Worm (Caenorhabditis elegans) whole organism, late embryonic: Measurements from ENCODE around the gene srx-85.

Source experiments
- ceh-34 ChIP-seq: sonication (generic microtip); optimal IDR thresholded peaks from 2 replicates; lab custom pipeline; 2016; ENCODE audit warnings: mild to moderate bottlenecking, missing genetic modification characterization, missing compliant biosample characterization
- dmd-4 ChIP-seq: sonication (generic microtip); optimal IDR thresholded peaks from 2 replicates; lab custom pipeline; 2016; ENCODE audit warnings: borderline replicate concordance, missing genetic modification characterization, missing compliant biosample characterization
- fax-1 ChIP-seq: sonication (generic microtip); optimal IDR thresholded peaks from 2 replicates; lab custom pipeline; 2016; ENCODE audit warnings: missing genotype, missing genetic modification characterization, missing compliant biosample characterization
- hlh-30 ChIP-seq: sonication (generic microtip); optimal IDR thresholded peaks from 2 replicates; lab custom pipeline; 2017; ENCODE audit warnings: antibody characterized with exemption, missing genetic modification characterization, missing compliant biosample characterization; ENCODE audit not compliant: insufficient read depth
- nfya-1 ChIP-seq: sonication (generic microtip); optimal IDR thresholded peaks from 2 replicates; lab custom pipeline; 2017; ENCODE audit warnings: missing genetic modification characterization, mild to moderate bottlenecking, missing compliant biosample characterization, antibody characterized with exemption, moderate library complexity
- odd-2 ChIP-seq: sonication (generic microtip); optimal IDR thresholded peaks from 2 replicates; lab custom pipeline; 2017; ENCODE audit warnings: antibody characterized with exemption, mild to moderate bottlenecking, missing genetic modification characterization, missing compliant biosample characterization
- unc-42 ChIP-seq: sonication (generic microtip); optimal IDR thresholded peaks from 2 replicates; lab custom pipeline; 2016; ENCODE audit warnings: missing genotype, missing genetic modification characterization, missing compliant biosample characterization
- ztf-16 ChIP-seq: sonication (generic microtip); optimal IDR thresholded peaks from 2 replicates; lab custom pipeline; 2017; ENCODE audit warnings: missing genetic modification characterization, missing compliant biosample characterization

DNA sequence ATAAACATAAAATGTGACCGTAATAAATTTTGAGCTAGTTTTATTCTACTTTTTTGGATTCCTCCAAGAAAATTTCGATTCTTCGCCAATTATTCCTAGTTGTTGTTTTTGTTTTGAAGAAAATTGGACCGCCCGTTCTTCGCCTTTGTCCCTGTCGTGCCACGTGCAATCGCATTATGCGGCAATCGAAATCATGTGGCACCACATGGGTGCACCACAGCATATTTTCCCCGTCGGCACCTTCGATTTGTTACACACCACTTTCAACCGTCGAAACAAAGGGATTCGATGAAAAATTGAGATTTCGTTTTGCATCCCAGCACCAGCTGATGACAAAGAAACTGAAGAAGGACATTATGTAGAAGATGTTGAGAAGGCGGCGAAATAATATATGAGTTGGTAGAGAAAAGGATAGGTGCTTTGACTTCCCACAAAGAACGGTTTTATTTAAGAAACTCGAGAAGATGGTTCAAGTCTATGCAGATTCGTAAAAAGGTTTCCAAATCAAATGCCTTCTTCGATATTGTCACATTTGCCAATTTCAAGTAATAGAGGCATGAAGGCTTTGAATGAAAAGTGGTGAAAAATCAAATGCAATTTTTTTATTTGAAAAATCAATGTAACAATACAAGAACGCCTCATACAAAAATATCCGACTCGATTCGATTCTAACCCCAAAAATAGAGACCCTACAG lies 23.7 kb upstream of the srx-85 start:
- TF ChIP-seq odd-2 (tag; lab: Kevin White, UChicago) (no peak), nfya-1 (no peak), ztf-16 (tag; lab: Kevin White, UChicago) (no peak), hlh-30 (tag; lab: Kevin White, UChicago) (peak; percentile 63), ceh-34 (tag; lab: Kevin White, UChicago) (no peak), unc-42 (tag; lab: Kevin White, UChicago) (no peak), fax-1 (tag; lab: Kevin White, UChicago) (no peak), dmd-4 (no peak)
